Worm (Caenorhabditis elegans) whole organism, L1 larva: ENCODE data around the gene W08F4.7.

Experiments
- ama-1 ChIP-seq: fragments of 150-350 bp; optimal IDR thresholded peaks from 2 replicates; lab custom pipeline; 2014
- irx-1 ChIP-seq: sonication (generic microtip); optimal IDR thresholded peaks from 2 replicates; lab custom pipeline; 2016; ENCODE audit warnings: missing genetic modification characterization, missing compliant biosample characterization
- nhr-11 ChIP-seq: fragments of 150-350 bp; optimal IDR thresholded peaks from 2 replicates; lab custom pipeline; 2014; ENCODE audit warnings: missing biosample characterization, missing genetic modification characterization
- nhr-28 ChIP-seq: fragments of 150-350 bp; optimal IDR thresholded peaks from 2 replicates; lab custom pipeline; 2014; ENCODE audit warnings: missing biosample characterization, missing genetic modification characterization
- pqm-1 ChIP-seq: sonication (generic microtip); optimal IDR thresholded peaks from 3 replicates; lab custom pipeline; 2017; ENCODE audit warnings: missing biosample characterization, missing genetic modification characterization
- snu-23 ChIP-seq: sonication (generic microtip); optimal IDR thresholded peaks from 2 replicates; lab custom pipeline; 2016; ENCODE audit warnings: missing genetic modification characterization, missing compliant biosample characterization
- sox-4 ChIP-seq: sonication (generic microtip); optimal IDR thresholded peaks from 2 replicates; lab custom pipeline; 2016; ENCODE audit warnings: missing genetic modification characterization, missing compliant biosample characterization
- unc-62 ChIP-seq: fragments of 150-350 bp; optimal IDR thresholded peaks from 2 replicates; lab custom pipeline; 2014; ENCODE audit warnings: missing biosample characterization, missing genetic modification reagents, missing genetic modification characterization
- unc-86 ChIP-seq: sonication (generic microtip); optimal IDR thresholded peaks from 2 replicates; lab custom pipeline; 2016; ENCODE audit warnings: missing genetic modification characterization, missing compliant biosample characterization
- ztf-11 ChIP-seq, 2 experiments: sonication (generic microtip); optimal IDR thresholded peaks; 2 replicates each; lab custom pipeline; 2016 to 2017; ENCODE audit warnings: missing genetic modification characterization in 2 of 2, missing biosample characterization in 1 of 2, missing compliant biosample characterization in 1 of 2

- no peak for TF ChIP-seq unc-62
- TF ChIP-seq pqm-1 (tag; lab: Kevin White, UChicago) = no peak
- TF ChIP-seq snu-23 = no peak
- TF ChIP-seq sox-4 (tag; lab: Kevin White, UChicago) = no peak
- TF ChIP-seq ama-1 (lab: Kevin White, UChicago) = no peak
- no peak for TF ChIP-seq ztf-11 (tag; optimal IDR thresholded peaks at IDR 0.05; lab: Kevin White, UChicago)
- no peak for TF ChIP-seq nhr-11 (tag; lab: Kevin White, UChicago)
- TF ChIP-seq irx-1 (tag; lab: Kevin White, UChicago) = no peak
- TF ChIP-seq unc-86 (tag; lab: Kevin White, UChicago) = no peak
- TF ChIP-seq nhr-28 (tag; lab: Kevin White, UChicago) = no peak
These were observed 28.5 kb upstream of the W08F4.7 start, which contains the start of gene W04H10.5 for ce11 chrII:606033-606432.
